ENCODE assay signal across 2 worm cellular contexts in genomic region chrII:1478522-1478921, ce11.
A peak's percentile ranks its signal among the peaks of the same experiment; 100 is the strongest.
TF ChIP-seq lines count a peak whose summit lies in the region.

No protein-coding gene starts in this region.

TF ChIP-seq in whole organism, L1 larva, 84 proteins besides CTCF, POLR2A, EP300 and RAD21:
- TF ChIP-seq dsc-1 (tag; optimal IDR thresholded peaks at IDR 0.05; lab: Kevin White, UChicago) (peak; percentile 20), efl-1 (optimal IDR thresholded peaks at IDR 0.05; lab: Kevin White, UChicago) (no peak), efl-1 (GFP tag; optimal IDR thresholded peaks at IDR 0.05 in 1 of 2; lab: Kevin White, UChicago) (peak in 1 of 2 experiments; percentile 61), ceh-90 (tag; optimal IDR thresholded peaks at IDR 0.05; lab: Kevin White, UChicago) (no peak)

TF ChIP-seq in whole organism, young adult, 124 proteins besides CTCF, POLR2A, EP300 and RAD21:
- TF ChIP-seq tbp1 (GFP tag; optimal IDR thresholded peaks at IDR 0.05; lab: Kevin White, UChicago) (peak; percentile 65), ztf-25 (GFP tag; IDR thresholded peaks at IDR 0.05; lab: Robert Waterston, UW) (no peak), rpc-1 (optimal IDR thresholded peaks at IDR 0.05; lab: Kevin White, UChicago) (peak; percentile 13), rpc-1 (tag; optimal IDR thresholded peaks at IDR 0.05; lab: Kevin White, UChicago) (no peak)
